Worm (Caenorhabditis elegans): Measurements from ENCODE around the gene F58G1.2.

F58G1.2 gene

ce11 chrII:12865604-12866003 lies 53.2 kb downstream of the F58G1.2 start, which contains the start of gene snf-5:
snf-5 (minus strand) TSS chrII:12865785.
- TF ChIP-seq ztf-23 (GFP tag; IDR thresholded peaks at IDR 0.05) (no peak), ztf-29 (GFP tag; IDR thresholded peaks at IDR 0.05) (no peak), ref-1 (GFP tag; conservative IDR thresholded peaks at IDR 0.05) (no peak), tab-1 (GFP tag; IDR thresholded peaks at IDR 0.05) (no peak), cog-1 (tag; optimal IDR thresholded peaks at IDR 0.05) (no peak), med-1 (GFP tag; optimal IDR thresholded peaks at IDR 0.05; ENCODE audit: insufficient read depth) (no peak), T22C8.4 (GFP tag; IDR thresholded peaks at IDR 0.05) (no peak), flt-1 (GFP tag; IDR thresholded peaks at IDR 0.05) (no peak), klf-2 (GFP tag; conservative IDR thresholded peaks at IDR 0.05) (no peak)

Measured in whole organism, midembryonic.